Fruit fly (Drosophila melanogaster) whole organism, pupa: ENCODE measurements around the gene CG1161.

Experiments used
- CG10348 ChIP-seq: fragments of 200-800 bp; sonication (Bioruptor generic); IDR thresholded peaks from 2 replicates; pipeline ENCODE4 v1.3.6; 2022; ENCODE audit warnings: missing biosample characterization, missing genetic modification characterization
- CG12605 ChIP-seq: fragments of 200-800 bp; sonication (Bioruptor generic); IDR thresholded peaks from 2 replicates; pipeline ENCODE4 v1.3.6; 2022; ENCODE audit warnings: missing biosample characterization, missing genetic modification characterization
- CG13204 ChIP-seq: fragments of 200-800 bp; sonication (Bioruptor generic); optimal IDR thresholded peaks from 2 replicates; lab custom pipeline; 2018; ENCODE audit warnings: missing biosample characterization, mild to moderate bottlenecking, missing genetic modification characterization, moderate library complexity
- CG14655 ChIP-seq: fragments of 200-800 bp; sonication (Bioruptor generic); optimal IDR thresholded peaks from 3 replicates; lab custom pipeline; 2017; ENCODE audit warnings: mild to moderate bottlenecking, missing biosample characterization, missing genetic modification reagents, missing genetic modification characterization
- CG15710 ChIP-seq: fragments of 200-800 bp; sonication (Bioruptor generic); optimal IDR thresholded peaks from 2 replicates; lab custom pipeline; 2018; ENCODE audit warnings: missing biosample characterization, mild to moderate bottlenecking, missing genetic modification characterization, moderate library complexity
- CG17806 ChIP-seq: fragments of 200-800 bp; sonication (Bioruptor generic); optimal IDR thresholded peaks from 2 replicates; lab custom pipeline; 2018; ENCODE audit warnings: missing biosample characterization, mild to moderate bottlenecking, missing genetic modification characterization, moderate library complexity
- CG32121 ChIP-seq: fragments of 200-800 bp; sonication (Bioruptor generic); IDR thresholded peaks from 2 replicates; pipeline ENCODE4 v1.3.6; 2022; ENCODE audit warnings: missing biosample characterization, missing genetic modification characterization
- CG34367 ChIP-seq: fragments of 200-800 bp; sonication (Bioruptor generic); optimal IDR thresholded peaks from 2 replicates; lab custom pipeline; 2018; ENCODE audit warnings: missing biosample characterization, mild to moderate bottlenecking, missing genetic modification characterization
- CG4496 ChIP-seq: fragments of 200-800 bp; sonication (Bioruptor generic); IDR thresholded peaks from 3 replicates; pipeline ENCODE4 v1.3.6; 2022; ENCODE audit warnings: missing biosample characterization, missing genetic modification characterization
- CG8159 ChIP-seq: fragments of 200-800 bp; sonication (Bioruptor generic); optimal IDR thresholded peaks from 3 replicates; lab custom pipeline; 2018; ENCODE audit warnings: missing biosample characterization, mild to moderate bottlenecking, missing genetic modification characterization, moderate library complexity
- CG8301 ChIP-seq: fragments of 200-800 bp; sonication (Bioruptor generic); optimal IDR thresholded peaks from 2 replicates; lab custom pipeline; 2018; ENCODE audit warnings: missing biosample characterization, mild to moderate bottlenecking, missing genetic modification characterization
- CG9948 ChIP-seq: fragments of 200-800 bp; sonication (Bioruptor generic); optimal IDR thresholded peaks from 2 replicates; lab custom pipeline; 2018; ENCODE audit warnings: missing biosample characterization, mild to moderate bottlenecking, missing genetic modification characterization, moderate library complexity
- D1 ChIP-seq: fragments of 200-800 bp; sonication (Bioruptor generic); optimal IDR thresholded peaks from 2 replicates; lab custom pipeline; 2018; ENCODE audit warnings: missing biosample characterization, mild to moderate bottlenecking, missing genetic modification characterization, moderate library complexity
- EcR ChIP-seq: fragments of 200-800 bp; sonication (Bioruptor generic); optimal IDR thresholded peaks from 3 replicates; lab custom pipeline; 2019; ENCODE audit warnings: missing biosample characterization, missing genetic modification characterization, mild to moderate bottlenecking, moderate library complexity, missing genetic modification reagents
- Ets98B ChIP-seq: fragments of 200-800 bp; sonication (Bioruptor generic); IDR thresholded peaks from 2 replicates; pipeline ENCODE4 v1.3.6; 2022; ENCODE audit warnings: missing biosample characterization, missing genetic modification characterization
- Pif1A ChIP-seq: fragments of 200-800 bp; sonication (Bioruptor generic); optimal IDR thresholded peaks from 3 replicates; lab custom pipeline; 2016; ENCODE audit warnings: missing biosample characterization, missing genetic modification characterization
- Pif1B ChIP-seq: fragments of 200-800 bp; sonication (Bioruptor generic); optimal IDR thresholded peaks from 3 replicates; lab custom pipeline; 2016; ENCODE audit warnings: missing biosample characterization, missing genetic modification characterization
- Snoo ChIP-seq: fragments of 200-800 bp; sonication (Bioruptor generic); optimal IDR thresholded peaks from 3 replicates; lab custom pipeline; 2017; ENCODE audit warnings: missing biosample characterization, mild to moderate bottlenecking, missing genetic modification characterization, inconsistent platforms
- fd96Ca ChIP-seq: fragments of 200-800 bp; sonication (Bioruptor generic); IDR thresholded peaks from 3 replicates; pipeline ENCODE4 v1.3.6; 2022; ENCODE audit warnings: missing biosample characterization, missing genetic modification characterization
- rn ChIP-seq: fragments of 200-800 bp; sonication (Bioruptor generic); IDR thresholded peaks from 2 replicates; pipeline ENCODE4 v1.3.6; 2022; ENCODE audit warnings: missing biosample characterization, missing genetic modification characterization

CG1161 gene

dm6 chr3R:5389435-5389834 lies 34.5 kb downstream of the CG1161 start:
- no peak for TF ChIP-seq Ets98B
- TF ChIP-seq Pif1B = no peak
- TF ChIP-seq CG9948 (tag; lab: Kevin White, UChicago) = peak; percentile 67
- no peak for TF ChIP-seq CG4496 (GFP tag; lab: Robert Waterston, UW)
- peak; percentile 42 for TF ChIP-seq CG8159 (tag; lab: Kevin White, UChicago)
- TF ChIP-seq CG15710 = peak; percentile 6
- TF ChIP-seq rn = no peak
- peak; percentile 4 for TF ChIP-seq CG34367
- peak; percentile 52 for TF ChIP-seq CG17806 (tag; lab: Kevin White, UChicago)
- TF ChIP-seq CG14655 (GFP tag; lab: Kevin White, UChicago) = peak; percentile 65
- TF ChIP-seq EcR (GFP tag; lab: Kevin White, UChicago) = no peak
- TF ChIP-seq CG32121 = no peak
- TF ChIP-seq Pif1A (GFP tag; lab: Kevin White, UChicago) = no peak
- TF ChIP-seq CG8301 = peak; percentile 42

DNA sequence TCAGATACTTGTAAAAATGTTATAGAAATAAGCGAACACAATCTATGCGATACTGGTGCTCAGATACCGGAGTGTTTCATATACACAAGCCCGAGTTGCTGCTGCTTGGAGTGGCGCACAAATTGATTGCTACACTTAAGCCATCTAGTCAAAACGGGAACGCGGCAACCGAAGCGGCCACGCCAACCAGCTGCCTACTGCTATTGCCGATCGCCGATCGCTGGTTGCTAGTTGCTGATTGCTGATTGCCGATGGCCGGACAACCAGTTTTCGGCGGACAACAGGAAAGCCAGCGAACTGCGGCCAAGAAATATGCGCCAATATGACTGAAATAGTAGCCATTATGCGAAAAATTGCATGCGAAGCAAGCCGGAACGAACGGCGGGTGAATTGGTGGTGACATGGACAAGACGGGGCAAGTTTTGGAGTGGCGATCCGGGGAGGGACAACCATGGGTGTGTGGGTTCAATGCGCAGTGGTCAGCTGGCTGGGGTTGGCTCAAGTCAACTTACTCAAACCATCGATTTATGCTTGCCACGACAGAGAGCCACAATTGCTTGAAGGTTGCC lies 35.3 kb downstream of the CG1161 start:
- TF ChIP-seq CG8301 = no peak
- 0 out of 2 replicates have a peak, but pooled peaks have one; percentile 21 for TF ChIP-seq CG10348
- peak; percentile 40 for TF ChIP-seq CG13204 (GFP tag; lab: Kevin White, UChicago)
- TF ChIP-seq EcR (GFP tag; lab: Kevin White, UChicago) = peak; percentile 82
- TF ChIP-seq Ets98B = no peak

- no peak for TF ChIP-seq CG34367
- peak; percentile 37 for TF ChIP-seq CG14655 (GFP tag; lab: Kevin White, UChicago)
- peak; percentile 15 for TF ChIP-seq CG8301
Observed at dm6 chr3R:5392033-5392432, 37.1 kb downstream of the CG1161 start.

dm6 chr3R:5392621-5393020 lies 37.7 kb downstream of the CG1161 start, which contains the start of gene kkv:
kkv (minus strand) TSS chr3R:5392866.
- TF ChIP-seq D1 = no peak
- TF ChIP-seq Ets98B = peak; percentile 42; the same call in 1 of the 2 replicates
- peak; percentile 58 for TF ChIP-seq EcR (GFP tag; lab: Kevin White, UChicago)

DNA sequence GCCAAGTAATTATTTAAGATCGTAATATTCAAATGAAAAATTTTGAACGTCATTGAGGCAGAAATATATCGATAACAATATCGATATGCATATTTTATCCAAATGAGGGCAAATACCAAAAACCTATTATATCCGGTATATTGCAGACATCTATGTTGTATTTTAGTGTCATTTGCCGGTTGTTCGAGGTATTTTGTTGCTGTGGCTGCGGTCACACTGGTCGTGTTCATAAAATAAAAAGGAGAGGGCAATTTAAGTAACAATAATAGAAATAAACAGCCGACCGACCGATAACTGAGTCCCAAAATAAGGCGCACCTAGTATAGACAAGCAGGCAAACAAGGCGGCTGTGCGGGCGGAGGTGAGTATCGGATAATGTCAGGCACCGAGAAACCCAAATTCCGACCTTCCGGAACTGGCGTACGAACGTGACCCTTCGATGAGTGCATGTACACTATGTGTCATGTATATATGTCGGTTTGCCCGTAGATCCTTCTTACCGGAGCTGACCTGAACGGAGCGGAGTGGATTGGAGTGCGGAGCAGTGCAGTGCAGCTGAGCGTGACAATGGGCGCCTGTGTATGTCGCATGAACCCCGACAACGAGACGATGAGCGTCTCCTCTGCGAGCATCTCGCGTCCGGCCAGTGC lies 39.0 kb downstream of the CG1161 start, which contains the start of gene CG1172:
CG1172 (plus strand) TSS at position 181 of the 650 bp plus-strand sequence.
- TF ChIP-seq CG8301 (no peak), CG13204 (GFP tag; lab: Kevin White, UChicago) (no peak), CG12605 (GFP tag; lab: Robert Waterston, UW) (no peak), Pif1B (no peak), CG4496 (GFP tag; lab: Robert Waterston, UW) (0 out of 3 replicates have a peak, but pooled peaks have one; percentile 17)

dm6 chr3R:5395210-5395609 lies 40.3 kb downstream of the CG1161 start:
- no peak for TF ChIP-seq CG13204 (GFP tag; lab: Kevin White, UChicago)
- no peak for TF ChIP-seq CG17806 (tag; lab: Kevin White, UChicago)
- TF ChIP-seq Pif1B = no peak
- TF ChIP-seq CG12605 (GFP tag; lab: Robert Waterston, UW) = no peak
- TF ChIP-seq CG34367 = no peak
- TF ChIP-seq CG9948 (tag; lab: Kevin White, UChicago) = no peak
- TF ChIP-seq CG10348 = no peak
- no peak for TF ChIP-seq D1
- no peak for TF ChIP-seq CG8301
- TF ChIP-seq rn = no peak
- TF ChIP-seq fd96Ca = no peak
- TF ChIP-seq CG32121 = no peak
- no peak for TF ChIP-seq Snoo (tag; lab: Kevin White, UChicago)
- no peak for TF ChIP-seq Pif1A (GFP tag; lab: Kevin White, UChicago)
- TF ChIP-seq CG4496 (GFP tag; lab: Robert Waterston, UW) = no peak
- TF ChIP-seq, all 21 proteins: peak for 0

DNA sequence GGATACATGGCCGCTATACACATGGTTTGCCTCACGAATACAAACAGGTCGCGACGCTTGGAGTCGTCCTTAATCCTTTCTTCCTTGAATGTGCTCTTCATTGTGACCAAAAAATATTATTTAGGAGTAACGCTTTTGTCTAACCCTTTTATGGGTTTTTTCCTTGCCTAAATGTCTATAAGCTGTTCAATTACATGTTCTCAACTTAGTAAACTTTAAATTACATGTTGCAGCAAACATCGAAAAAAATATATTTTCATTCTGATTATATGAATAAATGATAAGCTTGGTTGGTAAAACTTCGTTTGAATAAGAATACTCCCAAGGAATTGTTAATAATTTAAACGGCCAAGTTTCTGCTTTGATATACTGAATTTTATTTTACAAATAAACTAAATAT lies 44.2 kb downstream of the CG1161 start, which contains the start of gene Or83a:
Or83a (minus strand) TSS at position 101 of the 400 bp plus-strand sequence.
- TF ChIP-seq Snoo (tag; lab: Kevin White, UChicago) = no peak
- no peak for TF ChIP-seq CG10348
- TF ChIP-seq CG8301 = no peak
- no peak for TF ChIP-seq fd96Ca
- TF ChIP-seq CG15710 = no peak
- no peak for TF ChIP-seq CG34367
- TF ChIP-seq CG8159 (tag; lab: Kevin White, UChicago) = no peak
- no peak for TF ChIP-seq CG13204 (GFP tag; lab: Kevin White, UChicago)
- no peak for TF ChIP-seq CG9948 (tag; lab: Kevin White, UChicago)
- TF ChIP-seq, all 21 proteins: peak for 0

dm6 chr3R:5403963-5404362 lies 49.1 kb downstream of the CG1161 start, which contains the start of gene CG2663:
CG2663 (minus strand) TSS chr3R:5404135.
- no peak for TF ChIP-seq CG34367
- TF ChIP-seq Pif1A (GFP tag; lab: Kevin White, UChicago) = no peak
- TF ChIP-seq CG8159 (tag; lab: Kevin White, UChicago) = no peak
- peak; percentile 54; the same call in 1 of the 3 replicates for TF ChIP-seq CG4496 (GFP tag; lab: Robert Waterston, UW)
- no peak for TF ChIP-seq EcR (GFP tag; lab: Kevin White, UChicago)
- TF ChIP-seq CG17806 (tag; lab: Kevin White, UChicago) = no peak
- TF ChIP-seq Pif1B = no peak
- TF ChIP-seq fd96Ca = no peak
- no peak for TF ChIP-seq CG8301
- peak; percentile 17; the same call in 1 of the 2 replicates for TF ChIP-seq CG32121
- no peak for TF ChIP-seq CG13204 (GFP tag; lab: Kevin White, UChicago)
- no peak for TF ChIP-seq D1
- TF ChIP-seq rn = no peak
- TF ChIP-seq CG15710 = no peak
- TF ChIP-seq CG12605 (GFP tag; lab: Robert Waterston, UW) = 0 out of 2 replicates have a peak, but pooled peaks have one; percentile 18
